Worm (Caenorhabditis elegans): Measurements from ENCODE around the gene ceh-88.

ceh-88 gene

DNA sequence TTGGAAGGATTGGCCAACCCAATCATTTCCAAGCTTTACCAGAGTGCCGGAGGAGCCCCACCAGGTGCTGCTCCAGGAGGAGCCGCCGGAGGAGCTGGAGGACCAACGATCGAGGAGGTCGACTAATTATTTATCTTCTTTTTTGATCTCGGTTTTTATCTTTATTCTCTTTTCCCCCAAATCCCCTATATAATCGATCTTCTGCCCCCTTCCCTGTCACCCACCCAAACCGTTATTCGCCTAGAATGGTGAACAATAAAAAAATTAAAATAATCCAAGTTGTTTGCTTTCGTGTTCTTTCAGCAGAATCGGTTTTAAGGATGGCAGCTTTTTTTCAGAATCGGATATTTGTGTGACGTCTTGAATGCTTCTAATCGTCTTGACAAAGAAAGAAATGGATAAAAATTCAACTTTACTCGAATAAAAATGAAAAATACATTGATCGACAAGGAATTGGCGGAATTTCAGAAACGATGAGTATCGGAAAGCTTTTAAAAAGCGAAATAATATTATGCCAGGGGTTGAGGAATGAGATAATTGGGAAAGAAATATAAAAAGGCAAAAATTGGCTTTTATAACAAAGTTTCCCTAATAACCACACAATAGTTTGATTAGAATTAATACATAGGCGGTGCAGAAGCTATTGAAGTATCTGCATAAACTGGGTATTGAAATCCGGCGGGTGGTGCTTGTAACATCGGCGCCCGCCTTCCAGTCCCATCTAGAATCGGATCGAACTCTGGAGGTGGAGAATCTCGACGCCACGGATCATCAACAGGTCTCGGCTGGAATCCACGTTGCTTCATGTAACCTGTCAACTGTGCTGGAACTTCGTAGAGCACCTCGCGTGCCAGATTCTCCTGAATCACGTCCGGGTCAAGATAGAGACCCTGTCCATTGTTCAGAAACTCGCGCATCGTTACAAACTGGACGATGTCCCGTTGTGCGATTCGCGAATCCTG is 47.6 kb upstream of the ceh-88 start (continued):
- TF ChIP-seq blmp-1 (tag; optimal IDR thresholded peaks at IDR 0.05; ENCODE audit: insufficient read depth) (no peak), skn-1 (tag; optimal IDR thresholded peaks at IDR 0.05) (peak; percentile 74), ztf-11 (tag; optimal IDR thresholded peaks at IDR 0.05) (no peak), ama-1 (optimal IDR thresholded peaks at IDR 0.05) (peak; percentile 99), Y55F3AM.14 (GFP tag; optimal IDR thresholded peaks at IDR 0.05) (peak; percentile 71), R02D3.7 (tag; optimal IDR thresholded peaks at IDR 0.05) (no peak), sma-3 (GFP tag; optimal IDR thresholded peaks at IDR 0.05) (peak; percentile 30), ZK546.5 (tag; optimal IDR thresholded peaks at IDR 0.05) (no peak), unc-55 (GFP tag; optimal IDR thresholded peaks at IDR 0.05) (no peak)

DNA sequence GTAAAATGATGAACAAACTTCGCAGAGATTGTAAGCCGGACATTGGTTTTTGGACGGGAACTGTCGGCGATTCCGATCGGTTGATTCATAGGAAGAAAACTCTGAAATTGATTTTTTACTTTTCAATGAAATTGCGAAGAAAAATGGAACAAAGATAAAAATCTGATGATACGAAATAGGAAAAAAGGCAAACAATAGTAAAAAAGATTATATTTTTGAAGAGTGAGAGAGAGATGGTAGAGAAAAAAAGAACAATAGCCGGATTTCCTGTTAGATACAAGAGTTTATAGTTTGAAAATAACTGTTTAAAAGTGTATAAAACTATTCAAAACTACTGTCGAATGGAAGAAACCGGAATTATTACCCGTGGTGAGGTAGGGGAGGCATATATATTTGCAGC is 44.9 kb upstream of the ceh-88 start, which contains the start of gene nra-1:
Gene nra-1 (minus strand): TSS at position 101 of the 400 bp plus-strand sequence.
- TF ChIP-seq elt-1 (tag; optimal IDR thresholded peaks at IDR 0.05) = no peak

DNA sequence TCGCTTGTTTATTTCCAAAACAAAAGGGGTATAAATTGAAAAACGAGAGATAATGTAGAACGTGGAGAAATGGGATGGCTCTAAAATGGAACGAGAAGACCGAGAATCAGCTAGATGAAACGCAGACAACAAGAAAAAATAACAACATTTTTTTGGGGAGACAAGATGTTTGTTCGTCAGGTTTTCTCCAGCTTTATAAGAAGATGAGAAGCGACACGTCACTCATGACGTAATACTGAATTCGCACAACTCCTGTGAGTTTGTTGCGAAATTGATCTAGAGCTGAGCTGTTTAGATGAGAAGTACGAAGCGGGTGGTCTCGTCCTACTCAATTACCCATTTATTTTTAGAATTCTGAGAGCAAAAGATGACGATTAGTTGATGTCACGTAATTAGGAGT is 43.7 kb upstream of the ceh-88 start:
- TF ChIP-seq lsy-2 (tag; optimal IDR thresholded peaks at IDR 0.05) (peak in 1 of 2 experiments; percentile 56), zag-1 (tag; optimal IDR thresholded peaks at IDR 0.05) (peak; percentile 31), ceh-82 (tag; optimal IDR thresholded peaks at IDR 0.05) (no peak), lin-11 (tag; optimal IDR thresholded peaks at IDR 0.05) (no peak), unc-55 (GFP tag; optimal IDR thresholded peaks at IDR 0.05) (peak; percentile 91), ztf-4 (tag; optimal IDR thresholded peaks at IDR 0.05) (peak; percentile 18), nhr-6 (tag; optimal IDR thresholded peaks at IDR 0.05) (no peak), nhr-12 (tag; optimal IDR thresholded peaks at IDR 0.05) (no peak), sma-9 (GFP tag; optimal IDR thresholded peaks at IDR 0.05) (peak; percentile 66), sma-9 (tag; optimal IDR thresholded peaks at IDR 0.05) (no peak), lin-13 (GFP tag; optimal IDR thresholded peaks at IDR 0.05) (peak; percentile 7), C34F6.9 (tag; optimal IDR thresholded peaks at IDR 0.05) (peak; percentile 52), F13H6.1 (tag; optimal IDR thresholded peaks at IDR 0.05) (no peak), crh-2 (tag; optimal IDR thresholded peaks at IDR 0.05) (peak; percentile 69), nhr-129 (tag; optimal IDR thresholded peaks at IDR 0.05) (peak; percentile 50), nhr-10 (tag; optimal IDR thresholded peaks at IDR 0.05) (no peak)

DNA sequence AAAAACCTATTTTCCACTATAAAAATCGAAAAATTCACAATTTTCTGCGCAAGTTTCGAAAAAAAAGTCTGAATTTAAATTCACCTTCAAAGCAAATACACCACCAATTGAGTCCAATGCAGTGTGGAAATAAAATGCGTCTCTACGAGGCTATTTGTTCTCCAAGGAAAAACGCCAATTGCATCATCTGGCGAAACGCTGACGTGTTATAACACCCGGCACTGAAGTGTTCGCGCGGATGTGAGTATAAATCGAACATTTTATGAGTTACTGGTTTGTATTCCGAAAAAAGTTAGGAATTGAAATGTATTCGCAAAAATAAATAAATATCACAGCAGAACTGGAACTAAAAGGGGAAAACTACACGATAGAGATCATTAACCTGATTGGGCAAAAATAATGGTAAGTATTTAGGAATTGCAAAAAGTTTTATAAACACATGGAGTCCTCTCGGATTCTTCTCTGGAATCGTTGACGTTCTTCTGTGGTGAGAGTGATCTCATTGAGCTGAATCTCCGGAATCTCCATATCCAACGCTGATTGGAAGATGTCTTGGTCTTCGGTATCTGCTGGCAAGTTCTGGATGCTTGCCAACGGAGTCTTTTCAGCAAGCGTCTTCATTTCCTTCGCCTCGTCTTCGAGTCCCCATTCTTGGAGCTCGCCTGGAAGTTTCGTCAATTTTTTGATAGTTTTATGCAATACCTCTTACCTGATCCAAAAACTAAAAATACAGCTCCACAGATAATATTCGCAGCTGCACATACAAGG is 40.9 kb upstream of the ceh-88 start, which contains the start of gene zipt-7.1:
Gene zipt-7.1 (minus strand): TSS at position 232 of the 768 bp plus-strand sequence.
- TF ChIP-seq mdl-1 (tag; optimal IDR thresholded peaks at IDR 0.05) (no peak), nhr-129 (tag; optimal IDR thresholded peaks at IDR 0.05) (peak; percentile 55), egl-27 (tag; optimal IDR thresholded peaks at IDR 0.05) (no peak), R02D3.7 (tag; optimal IDR thresholded peaks at IDR 0.05) (no peak), ztf-4 (tag; optimal IDR thresholded peaks at IDR 0.05) (no peak), nhr-23 (tag; optimal IDR thresholded peaks at IDR 0.05) (no peak), unc-55 (GFP tag; optimal IDR thresholded peaks at IDR 0.05) (no peak), sma-3 (GFP tag; optimal IDR thresholded peaks at IDR 0.05) (no peak)

DNA sequence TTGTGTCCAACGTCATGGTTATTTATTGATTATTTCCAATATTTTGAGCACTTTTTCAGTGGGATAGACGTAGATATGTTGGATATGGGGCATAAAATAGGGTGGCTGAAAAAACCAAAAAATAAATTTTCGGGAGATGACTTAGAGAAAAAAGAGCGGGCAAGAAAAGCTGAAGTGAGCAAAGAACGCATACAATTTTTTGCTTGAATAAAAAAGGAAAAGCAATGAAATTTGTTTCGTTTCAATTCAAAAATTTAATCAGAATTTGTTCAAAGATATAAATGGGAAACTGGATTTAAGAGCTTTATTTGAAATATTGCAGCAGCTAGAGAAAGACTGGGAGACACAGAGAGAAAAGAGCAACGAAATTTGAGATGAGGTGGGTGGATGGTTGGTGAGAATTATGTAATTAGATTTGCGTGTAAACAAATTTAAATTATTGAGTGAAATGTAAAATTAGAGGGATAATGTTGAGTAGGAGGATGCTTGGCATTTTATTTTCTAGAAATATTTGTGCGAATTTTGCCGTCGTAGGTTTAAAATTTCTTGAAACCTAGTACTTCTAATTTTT is 37.3 kb upstream of the ceh-88 start, which contains the start of the genes T28F3.11 and slc-17.4:
Gene T28F3.11 (minus strand): TSS at position 51 of the 571 bp plus-strand sequence.
Gene slc-17.4 (minus strand): TSS at position 105 of the 571 bp plus-strand sequence.
- TF ChIP-seq ztf-1 (GFP tag; conservative IDR thresholded peaks at IDR 0.05) = no peak
- TF ChIP-seq unc-55 (GFP tag; optimal IDR thresholded peaks at IDR 0.05) = peak; percentile 4
